Worm (Caenorhabditis elegans) whole organism, L2 larva: ENCODE data around the gene K12B6.9.

Experiments
- F13H6.1 ChIP-seq: sonication (generic microtip); optimal IDR thresholded peaks from 2 replicates; lab custom pipeline; 2016; ENCODE audit warnings: missing genetic modification characterization, missing compliant biosample characterization
- ZK546.5 ChIP-seq: sonication (generic microtip); optimal IDR thresholded peaks from 2 replicates; lab custom pipeline; 2017; ENCODE audit warnings: missing biosample characterization, missing genetic modification characterization
- ama-1 ChIP-seq: fragments of 150-350 bp; optimal IDR thresholded peaks from 2 replicates; lab custom pipeline; 2018; ENCODE audit warnings: inconsistent platforms
- egl-27 ChIP-seq: sonication (generic microtip); optimal IDR thresholded peaks from 3 replicates; lab custom pipeline; 2017; ENCODE audit warnings: missing biosample characterization, missing genetic modification reagents, missing genetic modification characterization
- elt-3 ChIP-seq: sonication (generic microtip); optimal IDR thresholded peaks from 2 replicates; lab custom pipeline; 2017; ENCODE audit warnings: missing biosample characterization, missing genetic modification characterization
- fos-1 ChIP-seq: fragments of 150-350 bp; optimal IDR thresholded peaks from 2 replicates; lab custom pipeline; 2014; ENCODE audit warnings: missing biosample characterization, missing genetic modification characterization
- lsy-2 ChIP-seq, 2 experiments: fragments of 150-350 bp in 1 of 2; sonication (generic microtip) in 1 of 2; optimal IDR thresholded peaks; 2 replicates each; lab custom pipeline; 2014 to 2017; ENCODE audit warnings: missing biosample characterization in 2 of 2, missing genetic modification characterization in 2 of 2
- nhr-237 ChIP-seq: fragments of 150-350 bp; optimal IDR thresholded peaks from 2 replicates; lab custom pipeline; 2014; ENCODE audit warnings: missing biosample characterization, missing genetic modification characterization
- nhr-6 ChIP-seq: fragments of 150-350 bp; optimal IDR thresholded peaks from 2 replicates; lab custom pipeline; 2014; ENCODE audit warnings: missing biosample characterization, missing genetic modification characterization
- skn-1 ChIP-seq: sonication (generic microtip); optimal IDR thresholded peaks from 2 replicates; lab custom pipeline; 2017; ENCODE audit warnings: missing biosample characterization, missing genetic modification characterization
- snpc-4 ChIP-seq: fragments of 150-350 bp; optimal IDR thresholded peaks from 2 replicates; lab custom pipeline; 2014; ENCODE audit warnings: missing biosample characterization, missing genetic modification characterization
- ztf-11 ChIP-seq: sonication (generic microtip); optimal IDR thresholded peaks from 2 replicates; lab custom pipeline; 2017; ENCODE audit warnings: missing biosample characterization, missing genetic modification characterization

DNA sequence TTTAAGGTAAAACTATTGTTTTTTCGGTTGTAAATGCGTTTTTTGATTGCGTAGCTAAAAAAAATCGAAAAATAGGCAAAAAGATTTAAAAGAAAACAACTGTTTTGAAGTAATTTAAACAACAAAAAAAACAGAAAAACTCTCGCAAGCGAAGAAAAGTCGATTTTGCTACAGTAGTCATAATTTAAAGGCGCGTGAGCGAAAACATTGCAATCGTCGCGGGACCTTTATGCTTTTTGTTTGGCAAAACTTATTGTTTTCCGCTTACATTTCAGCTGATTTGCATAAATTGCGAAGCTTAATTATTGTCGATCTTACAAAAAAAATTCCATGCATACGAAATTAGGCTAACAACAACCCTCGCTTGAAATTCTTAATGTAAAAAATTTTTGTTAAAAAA is 24.5 kb downstream of the K12B6.9 start:
- no peak for TF ChIP-seq nhr-237 (tag; lab: Kevin White, UChicago)
- no peak for TF ChIP-seq ZK546.5 (tag; lab: Kevin White, UChicago)
- TF ChIP-seq skn-1 (tag; lab: Kevin White, UChicago): no peak
- no peak for TF ChIP-seq ztf-11 (tag; lab: Kevin White, UChicago)
- no peak for TF ChIP-seq snpc-4 (tag; lab: Kevin White, UChicago)
- no peak for TF ChIP-seq egl-27
- TF ChIP-seq ama-1 (lab: Kevin White, UChicago): no peak
- TF ChIP-seq nhr-6: no peak
- no peak for TF ChIP-seq elt-3
- TF ChIP-seq fos-1 (tag; lab: Kevin White, UChicago): no peak
- no peak for TF ChIP-seq F13H6.1 (tag; lab: Kevin White, UChicago)
- no peak for TF ChIP-seq lsy-2 (tag; optimal IDR thresholded peaks at IDR 0.05; lab: Kevin White, UChicago)
